Worm (Caenorhabditis elegans) whole organism, early embryonic: ENCODE data around the gene prx-5.

ENCODE experiments used
- ama-1 ChIP-seq: fragments of 150-350 bp; optimal IDR thresholded peaks from 2 replicates; lab custom pipeline; 2014
- tra-4 ChIP-seq: sonication (generic microtip); optimal IDR thresholded peaks from 2 replicates; lab custom pipeline; 2017; ENCODE audit warnings: missing genetic modification characterization, missing compliant biosample characterization

ce11 chrII:8668871-8669270, 35.8 kb upstream of the prx-5 start:
- TF ChIP-seq tra-4 (tag; lab: Kevin White, UChicago) (no peak), ama-1 (lab: Kevin White, UChicago) (no peak)
